Fruit fly (Drosophila melanogaster): ENCODE results near the gene beg.

Gene beg

DNA sequence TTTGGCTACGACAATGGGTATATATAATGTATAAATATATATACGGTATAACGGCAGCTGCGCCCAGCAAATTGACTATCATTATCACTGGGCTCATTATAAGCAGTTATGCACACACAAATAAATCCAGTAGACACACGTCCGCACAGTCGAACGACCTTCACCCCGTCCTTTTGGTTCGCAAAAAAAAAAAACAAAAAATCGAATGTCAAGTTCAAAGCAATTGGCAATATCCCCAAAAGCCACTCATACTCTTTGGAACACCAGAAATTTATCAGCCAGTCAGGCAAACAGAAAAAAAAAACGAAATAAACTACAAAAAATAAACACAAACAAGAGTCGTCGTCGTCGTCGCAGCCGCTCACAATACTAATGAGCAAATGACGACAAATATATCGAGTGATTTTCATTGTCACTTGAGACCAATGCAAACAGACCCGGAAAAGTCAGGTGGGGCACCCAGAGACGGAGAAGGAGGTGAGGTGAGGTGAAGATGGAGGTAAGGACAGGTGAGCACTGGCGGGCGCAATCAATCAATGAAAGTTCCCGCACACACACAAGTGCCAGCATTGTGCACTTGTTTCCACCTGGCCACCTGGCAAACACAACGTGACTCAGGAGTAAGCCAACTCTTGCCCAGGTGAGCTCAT, 30.6 kb upstream of the beg start (continued):
- peak; percentile 29 for TF ChIP-seq CG14014 (GFP tag; IDR thresholded peaks at IDR 0.05)
- no peak for TF ChIP-seq slp2 (GFP tag; optimal IDR thresholded peaks at IDR 0.05)
- TF ChIP-seq CG8359 (GFP tag; optimal IDR thresholded peaks at IDR 0.05; ENCODE audit: borderline replicate concordance) = no peak
- no peak for TF ChIP-seq CG18262 (tag; optimal IDR thresholded peaks at IDR 0.05)
- TF ChIP-seq wor (GFP tag; IDR thresholded peaks at IDR 0.05) = no peak
- TF ChIP-seq ATbp (GFP tag; optimal IDR thresholded peaks at IDR 0.05) = peak; percentile 4
- TF ChIP-seq CG2712 (tag; optimal IDR thresholded peaks at IDR 0.05) = no peak
- TF ChIP-seq pzg (GFP tag; optimal IDR thresholded peaks at IDR 0.05) = no peak
- TF ChIP-seq CG9215 (GFP tag; IDR thresholded peaks at IDR 0.05) = no peak
- TF ChIP-seq CG7963 (GFP tag; IDR thresholded peaks at IDR 0.05; ENCODE audit: partially characterized antibody) = no peak
- no peak for TF ChIP-seq ro (GFP tag; IDR thresholded peaks at IDR 0.05)
- no peak for TF ChIP-seq CG17829 (tag; optimal IDR thresholded peaks at IDR 0.05)
- TF ChIP-seq crc (GFP tag; optimal IDR thresholded peaks at IDR 0.05) = no peak
- TF ChIP-seq sens-2 (GFP tag; IDR thresholded peaks at IDR 0.05) = no peak
- TF ChIP-seq trem (tag; optimal IDR thresholded peaks at IDR 0.05) = no peak
- TF ChIP-seq Rfx (GFP tag; IDR thresholded peaks at IDR 0.05) = peak; percentile 69
- TF ChIP-seq CG4282 (GFP tag; optimal IDR thresholded peaks at IDR 0.05) = peak; percentile 1
- no peak for TF ChIP-seq CG16779 (GFP tag; IDR thresholded peaks at IDR 0.05)
- no peak for TF ChIP-seq pho (GFP tag; optimal IDR thresholded peaks at IDR 0.05)
- no peak for TF ChIP-seq CG11504 (tag; optimal IDR thresholded peaks at IDR 0.05)
- no peak for TF ChIP-seq Sry-δ (GFP tag; optimal IDR thresholded peaks at IDR 0.05)
- TF ChIP-seq pnt (GFP tag; optimal IDR thresholded peaks at IDR 0.05) = no peak
- peak; percentile 64 for TF ChIP-seq CG9932 (GFP tag; IDR thresholded peaks at IDR 0.05)
- TF ChIP-seq pb (GFP tag; optimal IDR thresholded peaks at IDR 0.05) = no peak
- TF ChIP-seq al (GFP tag; IDR thresholded peaks at IDR 0.05) = peak; percentile 57
- no peak for TF ChIP-seq CG4424 (GFP tag; optimal IDR thresholded peaks at IDR 0.05)
- no peak for TF ChIP-seq NC2β (GFP tag; optimal IDR thresholded peaks at IDR 0.05)
- peak; percentile 11; the same call in 2 of the 3 replicates for TF ChIP-seq row (GFP tag; IDR thresholded peaks at IDR 0.05)
- no peak for TF ChIP-seq Ets65A (GFP tag)
- peak; percentile 32; the same call in 1 of the 2 replicates for TF ChIP-seq lmd (GFP tag; IDR thresholded peaks at IDR 0.05)
- TF ChIP-seq ftz-f1 (GFP tag; optimal IDR thresholded peaks at IDR 0.05) = no peak
- no peak for TF ChIP-seq Atf-2 (GFP tag; optimal IDR thresholded peaks at IDR 0.05)
- no peak for TF ChIP-seq Kr (GFP tag; optimal IDR thresholded peaks at IDR 0.05)
- no peak for TF ChIP-seq CrebB (tag; optimal IDR thresholded peaks at IDR 0.05)
- TF ChIP-seq CG18599 (GFP tag; optimal IDR thresholded peaks at IDR 0.05) = no peak
- TF ChIP-seq crol (GFP tag; IDR thresholded peaks at IDR 0.05) = peak; percentile 79
- peak; percentile 57 for TF ChIP-seq slbo (GFP tag; IDR thresholded peaks at IDR 0.05)
- no peak for TF ChIP-seq Mes4 (GFP tag; optimal IDR thresholded peaks at IDR 0.05)
- peak; percentile 28 for TF ChIP-seq CG3847 (GFP tag; IDR thresholded peaks at IDR 0.05)
- TF ChIP-seq CG16863 (GFP tag; optimal IDR thresholded peaks at IDR 0.05) = no peak
- TF ChIP-seq sens (GFP tag) = peak; percentile 67
- TF ChIP-seq CG8290 (GFP tag; optimal IDR thresholded peaks at IDR 0.05) = no peak
- TF ChIP-seq CG8290 (tag; optimal IDR thresholded peaks at IDR 0.05) = peak in 1 of 2 experiments; percentile 13
- TF ChIP-seq CG8281 (tag; optimal IDR thresholded peaks at IDR 0.05) = peak; percentile 63
- no peak for TF ChIP-seq CG6175 (GFP tag; IDR thresholded peaks at IDR 0.05)
- no peak for TF ChIP-seq aop (GFP tag; IDR thresholded peaks at IDR 0.05)
- no peak for TF ChIP-seq CG8944 (GFP tag; optimal IDR thresholded peaks at IDR 0.05)
- peak in 1 of 2 experiments; percentile 3 for TF ChIP-seq tll (GFP tag; optimal IDR thresholded peaks at IDR 0.05)
- no peak for TF ChIP-seq Poxn (GFP tag; IDR thresholded peaks at IDR 0.05)
- TF ChIP-seq CG13624 (GFP tag; optimal IDR thresholded peaks at IDR 0.05) = no peak
- no peak for TF ChIP-seq CG7556 (GFP tag; optimal IDR thresholded peaks at IDR 0.05)
- TF ChIP-seq lbe (GFP tag; optimal IDR thresholded peaks at IDR 0.05) = peak; percentile 7

Measured in whole organism, embryonic.